Worm (Caenorhabditis elegans) whole organism, L3 larva: ENCODE data around the gene srj-7.

Source experiments
- R02D3.7 ChIP-seq: fragments of 150-350 bp; optimal IDR thresholded peaks from 2 replicates; lab custom pipeline; 2014; ENCODE audit warnings: missing biosample characterization, missing genetic modification characterization
- ZK546.5 ChIP-seq: sonication (generic microtip); optimal IDR thresholded peaks from 2 replicates; lab custom pipeline; 2017; ENCODE audit warnings: missing biosample characterization, missing genetic modification characterization
- aly-2 ChIP-seq: fragments of 150-350 bp; optimal IDR thresholded peaks from 2 replicates; lab custom pipeline; 2014; ENCODE audit warnings: missing biosample characterization, missing genetic modification characterization
- ama-1 ChIP-seq: fragments of 150-350 bp; optimal IDR thresholded peaks from 2 replicates; lab custom pipeline; 2018
- ceh-28 ChIP-seq: fragments of 150-350 bp; optimal IDR thresholded peaks from 2 replicates; lab custom pipeline; 2014; ENCODE audit warnings: missing biosample characterization, missing genetic modification reagents, missing genetic modification characterization
- ceh-9 ChIP-seq: sonication (generic microtip); optimal IDR thresholded peaks from 2 replicates; lab custom pipeline; 2018; ENCODE audit warnings: missing biosample characterization, missing genetic modification characterization
- daf-12 ChIP-seq: fragments of 150-350 bp; optimal IDR thresholded peaks from 2 replicates; lab custom pipeline; 2014; ENCODE audit warnings: missing biosample characterization, missing genetic modification reagents, missing genetic modification characterization
- elt-1 ChIP-seq: fragments of 150-350 bp; optimal IDR thresholded peaks from 2 replicates; lab custom pipeline; 2014; ENCODE audit warnings: missing biosample characterization, missing genetic modification characterization
- elt-3 ChIP-seq, 3 experiments: fragments of 150-350 bp in 1 of 3; sonication (generic microtip) in 2 of 3; optimal IDR thresholded peaks; 2 replicates in 2 of 3; 4 replicates in 1 of 3; lab custom pipeline; 2014 to 2017; ENCODE audit warnings: missing biosample characterization in 3 of 3, missing genetic modification characterization in 3 of 3
- fkh-10 ChIP-seq: sonication (generic microtip); optimal IDR thresholded peaks from 2 replicates; lab custom pipeline; 2017; ENCODE audit warnings: missing biosample characterization, missing genetic modification reagents, missing genetic modification characterization
- fkh-2 ChIP-seq: fragments of 150-350 bp; optimal IDR thresholded peaks from 2 replicates; lab custom pipeline; 2014; ENCODE audit warnings: missing biosample characterization, missing genetic modification reagents, missing genetic modification characterization
- hmg-11 ChIP-seq: sonication (generic microtip); optimal IDR thresholded peaks from 2 replicates; lab custom pipeline; 2016; ENCODE audit warnings: missing genetic modification characterization, missing compliant biosample characterization
- lin-39 ChIP-seq: fragments of 150-350 bp; optimal IDR thresholded peaks from 2 replicates; lab custom pipeline; 2018; ENCODE audit warnings: missing biosample characterization, missing genetic modification reagents, missing genetic modification characterization
- lsy-12 ChIP-seq: sonication (generic microtip); optimal IDR thresholded peaks from 2 replicates; lab custom pipeline; 2016; ENCODE audit warnings: mild to moderate bottlenecking, missing genetic modification characterization, missing compliant biosample characterization
- mdl-1 ChIP-seq: fragments of 150-350 bp; optimal IDR thresholded peaks from 2 replicates; lab custom pipeline; 2014; ENCODE audit warnings: missing biosample characterization, missing genetic modification characterization
- mml-1 ChIP-seq: fragments of 150-350 bp; sonication (generic microtip); optimal IDR thresholded peaks from 3 replicates; lab custom pipeline; 2014; ENCODE audit warnings: missing biosample characterization, missing genetic modification characterization
- nfya-1 ChIP-seq: sonication (generic microtip); optimal IDR thresholded peaks from 2 replicates; lab custom pipeline; 2017; ENCODE audit warnings: missing genetic modification characterization, mild to moderate bottlenecking, missing compliant biosample characterization, antibody characterized with exemption, moderate library complexity; ENCODE audit not compliant: insufficient read depth
- nhr-11 ChIP-seq: fragments of 150-350 bp; optimal IDR thresholded peaks from 2 replicates; lab custom pipeline; 2014; ENCODE audit warnings: missing biosample characterization, missing genetic modification characterization
- nhr-12 ChIP-seq: fragments of 150-350 bp; optimal IDR thresholded peaks from 2 replicates; lab custom pipeline; 2014; ENCODE audit warnings: missing biosample characterization, missing genetic modification characterization
- nhr-23 ChIP-seq: fragments of 150-350 bp; optimal IDR thresholded peaks from 2 replicates; lab custom pipeline; 2014; ENCODE audit warnings: missing biosample characterization, missing genetic modification reagents, missing genetic modification characterization
- nhr-237 ChIP-seq: fragments of 150-350 bp; optimal IDR thresholded peaks from 2 replicates; lab custom pipeline; 2014; ENCODE audit warnings: missing biosample characterization, missing genetic modification characterization
- nhr-25 ChIP-seq: sonication (generic microtip); optimal IDR thresholded peaks from 2 replicates; lab custom pipeline; 2017; ENCODE audit warnings: missing biosample characterization, missing genetic modification characterization
- nhr-67 ChIP-seq: fragments of 150-350 bp; optimal IDR thresholded peaks from 2 replicates; lab custom pipeline; 2014; ENCODE audit warnings: missing biosample characterization, missing genetic modification characterization
- nhr-76 ChIP-seq: fragments of 150-350 bp; sonication (generic microtip); optimal IDR thresholded peaks from 5 replicates; lab custom pipeline; 2014; ENCODE audit warnings: missing biosample characterization, missing genetic modification characterization
- nhr-77 ChIP-seq: fragments of 150-350 bp; optimal IDR thresholded peaks from 2 replicates; lab custom pipeline; 2014; ENCODE audit warnings: missing biosample characterization, missing genetic modification characterization
- pha-4 ChIP-seq: fragments of 150-350 bp; optimal IDR thresholded peaks from 2 replicates; lab custom pipeline; 2014; ENCODE audit warnings: missing biosample characterization, missing genetic modification reagents, missing genetic modification characterization
- sea-2 ChIP-seq: fragments of 150-350 bp; sonication (generic microtip); optimal IDR thresholded peaks from 4 replicates; lab custom pipeline; 2014; ENCODE audit warnings: missing biosample characterization, missing genetic modification reagents, missing genetic modification characterization
- skn-1 ChIP-seq: fragments of 150-350 bp; optimal IDR thresholded peaks from 2 replicates; lab custom pipeline; 2014; ENCODE audit warnings: missing biosample characterization, missing genetic modification characterization
- snpc-4 ChIP-seq: fragments of 150-350 bp; optimal IDR thresholded peaks from 2 replicates; lab custom pipeline; 2014; ENCODE audit warnings: missing biosample characterization, missing genetic modification characterization
- tbx-2 ChIP-seq: sonication (generic microtip); optimal IDR thresholded peaks from 2 replicates; lab custom pipeline; 2016; ENCODE audit warnings: mild to moderate bottlenecking, missing genetic modification characterization, missing compliant biosample characterization
- unc-62 ChIP-seq: fragments of 150-350 bp; sonication (generic microtip); optimal IDR thresholded peaks from 4 replicates; lab custom pipeline; 2014; ENCODE audit warnings: missing biosample characterization, missing genetic modification reagents, missing genetic modification characterization
- zag-1 ChIP-seq: fragments of 150-350 bp; optimal IDR thresholded peaks from 2 replicates; lab custom pipeline; 2014; ENCODE audit warnings: missing biosample characterization, missing genetic modification characterization
- ztf-11 ChIP-seq: fragments of 150-350 bp; optimal IDR thresholded peaks from 2 replicates; lab custom pipeline; 2014; ENCODE audit warnings: missing biosample characterization, missing genetic modification characterization
- ztf-4 ChIP-seq: fragments of 150-350 bp; optimal IDR thresholded peaks from 2 replicates; lab custom pipeline; 2014; ENCODE audit warnings: missing biosample characterization, missing genetic modification characterization

Gene srj-7

DNA sequence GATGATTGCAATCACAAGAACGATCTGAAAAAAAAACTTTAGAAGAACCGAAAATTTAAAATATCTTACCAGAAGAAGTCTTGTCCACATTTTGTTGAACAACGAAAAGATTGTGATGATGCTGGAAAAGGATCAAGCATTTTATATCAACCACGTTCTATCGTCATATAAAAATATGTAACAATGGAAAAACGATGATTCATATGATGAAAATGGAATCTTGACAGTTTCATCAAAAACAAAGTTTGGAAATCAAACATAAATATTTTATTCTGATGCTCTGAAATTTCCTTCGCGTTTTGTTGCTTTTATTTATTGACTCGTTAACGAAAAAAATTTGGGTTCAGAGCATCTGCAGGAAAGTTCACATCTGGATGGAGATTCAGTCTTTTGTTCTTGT, 8.2 kb upstream of the srj-7 start, which contains the start of the genes K08D9.9 and str-16:
K08D9.9 (minus strand) TSS at position 101 of the 400 bp plus-strand sequence.
str-16 (plus strand) TSS at position 266 of the 400 bp plus-strand sequence.
- TF ChIP-seq nhr-76 (tag; lab: Kevin White, UChicago): no peak
- no peak for TF ChIP-seq nhr-12 (tag; lab: Kevin White, UChicago)
- TF ChIP-seq mdl-1 (tag; lab: Kevin White, UChicago): no peak
- no peak for TF ChIP-seq snpc-4 (tag; lab: Kevin White, UChicago)
- TF ChIP-seq lin-39 (tag; lab: Kevin White, UChicago): no peak
- TF ChIP-seq skn-1 (tag; lab: Kevin White, UChicago): no peak
- TF ChIP-seq ZK546.5 (tag; lab: Kevin White, UChicago): no peak
- no peak for TF ChIP-seq nhr-25 (tag; lab: Kevin White, UChicago)
- no peak for TF ChIP-seq nhr-77 (tag; lab: Kevin White, UChicago)
- TF ChIP-seq ama-1 (lab: Kevin White, UChicago): no peak
- TF ChIP-seq nhr-11: no peak
- TF ChIP-seq ceh-9 (tag; lab: Kevin White, UChicago): no peak
- TF ChIP-seq ztf-11 (tag; lab: Kevin White, UChicago): no peak
- TF ChIP-seq nhr-23 (tag; lab: Kevin White, UChicago): no peak
- TF ChIP-seq sea-2 (GFP tag; lab: Kevin White, UChicago): no peak
- no peak for TF ChIP-seq hmg-11 (tag; lab: Kevin White, UChicago)
- TF ChIP-seq nhr-67: no peak

DNA sequence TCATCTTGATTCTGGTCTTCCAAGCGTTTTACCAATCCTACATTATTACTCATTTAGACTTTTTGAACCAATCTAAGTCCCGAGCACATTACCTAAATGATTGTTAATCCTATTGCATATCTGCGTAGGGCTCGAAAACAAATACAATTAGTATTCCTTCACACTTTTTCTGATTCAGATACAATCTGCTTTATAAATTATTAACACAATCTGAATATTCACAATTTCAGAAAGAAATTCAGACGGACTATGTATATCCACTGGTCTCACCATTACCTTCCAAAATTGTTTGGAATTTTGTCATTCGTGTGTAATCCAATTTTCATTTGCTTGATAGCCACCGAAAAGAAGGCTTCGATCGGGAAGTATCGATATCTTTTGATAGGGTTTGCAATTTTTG, 3.6 kb upstream of the srj-7 start, which contains the start of gene srj-11:
srj-11 (plus strand) TSS at position 250 of the 400 bp plus-strand sequence.
- no peak for TF ChIP-seq ceh-28 (tag; lab: Kevin White, UChicago)
- TF ChIP-seq daf-12 (tag; lab: Kevin White, UChicago): no peak
- TF ChIP-seq skn-1 (tag; lab: Kevin White, UChicago): no peak
- no peak for TF ChIP-seq elt-3 (tag; optimal IDR thresholded peaks at IDR 0.05; lab: Kevin White, UChicago)
- no peak for TF ChIP-seq sea-2 (GFP tag; lab: Kevin White, UChicago)
- TF ChIP-seq nhr-23 (tag; lab: Kevin White, UChicago): no peak
- no peak for TF ChIP-seq nfya-1 (tag; lab: Kevin White, UChicago)
- no peak for TF ChIP-seq nhr-76 (tag; lab: Kevin White, UChicago)
- TF ChIP-seq ceh-9 (tag; lab: Kevin White, UChicago): no peak
- TF ChIP-seq aly-2: no peak
- no peak for TF ChIP-seq lsy-12 (tag; lab: Kevin White, UChicago)
- TF ChIP-seq R02D3.7 (tag; lab: Kevin White, UChicago): no peak
- no peak for TF ChIP-seq nhr-77 (tag; lab: Kevin White, UChicago)
- no peak for TF ChIP-seq mdl-1 (tag; lab: Kevin White, UChicago)
- no peak for TF ChIP-seq ztf-11 (tag; lab: Kevin White, UChicago)
- no peak for TF ChIP-seq fkh-10
- TF ChIP-seq zag-1 (tag; lab: Kevin White, UChicago): no peak
- TF ChIP-seq nhr-11: no peak

DNA sequence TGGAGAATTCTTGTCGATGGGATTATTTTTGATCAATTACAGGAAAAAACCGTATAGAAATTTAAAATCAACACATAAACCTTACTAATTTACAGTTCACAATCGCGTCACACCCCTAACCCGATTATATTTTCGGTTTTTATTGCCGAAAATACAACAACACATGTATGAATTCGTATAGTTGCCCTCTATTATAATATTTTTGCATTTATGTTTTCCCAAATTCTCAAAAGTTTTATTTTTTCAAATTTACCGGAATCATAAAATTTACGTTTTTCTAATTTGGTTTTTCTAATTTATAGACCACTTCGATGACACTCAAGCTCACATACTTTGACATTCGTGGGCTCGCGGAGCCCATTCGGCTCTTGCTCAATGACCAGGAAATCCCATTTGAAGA, 1.8 kb upstream of the srj-7 start, which contains the start of gene gst-23:
gst-23 (plus strand) TSS at position 301 of the 400 bp plus-strand sequence.
- TF ChIP-seq unc-62 (GFP tag; lab: Kevin White, UChicago): no peak

- TF ChIP-seq mml-1 (tag; lab: Kevin White, UChicago) (no peak), aly-2 (no peak), ceh-9 (tag; lab: Kevin White, UChicago) (no peak)
Observed at ce11 chrV:3247515-3247914, 2.7 kb downstream of the srj-7 start, which contains the start of gene srj-8. srj-8 (plus strand) TSS chrV:3247815.

ce11 chrV:3250153-3250552, 5.3 kb downstream of the srj-7 start, which contains the start of gene T28A11.13:
T28A11.13 (minus strand) TSS chrV:3250253.
- TF ChIP-seq ztf-4 (tag; lab: Kevin White, UChicago): no peak
- TF ChIP-seq sea-2 (GFP tag; lab: Kevin White, UChicago): no peak
- TF ChIP-seq nhr-237 (tag; lab: Kevin White, UChicago): no peak
- no peak for TF ChIP-seq zag-1 (tag; lab: Kevin White, UChicago)
- no peak for TF ChIP-seq nhr-11
- TF ChIP-seq nhr-12 (tag; lab: Kevin White, UChicago): no peak
- TF ChIP-seq nfya-1 (tag; lab: Kevin White, UChicago): no peak
- TF ChIP-seq ceh-9 (tag; lab: Kevin White, UChicago): no peak
- no peak for TF ChIP-seq ZK546.5 (tag; lab: Kevin White, UChicago)
- TF ChIP-seq fkh-2: no peak
- TF ChIP-seq ztf-11 (tag; lab: Kevin White, UChicago): no peak
- TF ChIP-seq pha-4 (tag; lab: Kevin White, UChicago): no peak
- no peak for TF ChIP-seq fkh-10
- TF ChIP-seq lin-39 (tag; lab: Kevin White, UChicago): no peak
- TF ChIP-seq nhr-23 (tag; lab: Kevin White, UChicago): no peak
- TF ChIP-seq nhr-67: no peak
- TF ChIP-seq tbx-2 (tag; lab: Kevin White, UChicago): no peak
- TF ChIP-seq unc-62 (GFP tag; lab: Kevin White, UChicago): no peak
- no peak for TF ChIP-seq elt-1 (tag; lab: Kevin White, UChicago)
